Fruit fly (Drosophila melanogaster) whole organism, embryonic: ENCODE measurements around the gene Ir25a.
A peak's percentile ranks its signal among the peaks of the same experiment; 100 is the strongest.

Experiments used
- Asciz ChIP-seq: fragments of 200-800 bp; sonication (Bioruptor generic); optimal IDR thresholded peaks from 2 replicates; lab custom pipeline; 2017; ENCODE audit warnings: missing biosample characterization, mild to moderate bottlenecking, missing genetic modification characterization, missing genetic modification reagents
- B-H1 ChIP-seq: fragments of 200-800 bp; sonication (Bioruptor generic); IDR thresholded peaks from 3 replicates; pipeline ENCODE4 v1.3.6; 2022; ENCODE audit warnings: missing biosample characterization, missing genetic modification characterization
- Bgb ChIP-seq: fragments of 200-800 bp; sonication (Bioruptor generic); IDR thresholded peaks from 2 replicates; pipeline ENCODE4 v1.3.6; 2022; ENCODE audit warnings: missing biosample characterization, missing genetic modification characterization; ENCODE audit not compliant: partially characterized antibody
- CG10147 ChIP-seq: fragments of 200-800 bp; sonication (Bioruptor generic); optimal IDR thresholded peaks from 2 replicates; lab custom pipeline; 2019; ENCODE audit warnings: missing biosample characterization, mild to moderate bottlenecking, missing genetic modification characterization, moderate library complexity
- CG11456 ChIP-seq: fragments of 200-800 bp; sonication (Bioruptor generic); IDR thresholded peaks from 3 replicates; pipeline ENCODE4 v1.3.6; 2022; ENCODE audit warnings: missing biosample characterization, missing genetic modification characterization
- CG11696 ChIP-seq: fragments of 200-800 bp; sonication (Bioruptor generic); IDR thresholded peaks from 2 replicates; pipeline ENCODE4 v1.3.6; 2022; ENCODE audit warnings: missing biosample characterization, missing genetic modification characterization
- CG12299 ChIP-seq: fragments of 200-800 bp; sonication (Bioruptor generic); optimal IDR thresholded peaks from 2 replicates; lab custom pipeline; 2018; ENCODE audit warnings: missing biosample characterization, mild to moderate bottlenecking, missing genetic modification characterization
- CG12744 ChIP-seq: fragments of 200-800 bp; sonication (Bioruptor generic); optimal IDR thresholded peaks from 2 replicates; lab custom pipeline; 2016; ENCODE audit warnings: missing biosample characterization, missing genetic modification characterization
- CG13624 ChIP-seq: fragments of 200-800 bp; sonication (Bioruptor generic); optimal IDR thresholded peaks from 2 replicates; lab custom pipeline; 2016; ENCODE audit warnings: missing biosample characterization, missing genetic modification characterization
- CG16813 ChIP-seq: fragments of 200-800 bp; sonication (Bioruptor generic); IDR thresholded peaks from 3 replicates; pipeline ENCODE4 v1.3.6; 2022; ENCODE audit warnings: missing biosample characterization, missing genetic modification characterization; ENCODE audit not compliant: partially characterized antibody
- CG17568 ChIP-seq: fragments of 200-800 bp; sonication (Bioruptor generic); optimal IDR thresholded peaks from 2 replicates; lab custom pipeline; 2018; ENCODE audit warnings: missing biosample characterization, mild to moderate bottlenecking, missing genetic modification characterization, moderate library complexity
- CG18476 ChIP-seq: fragments of 200-800 bp; sonication (Bioruptor generic); optimal IDR thresholded peaks from 2 replicates; lab custom pipeline; 2016; ENCODE audit warnings: missing biosample characterization, mild to moderate bottlenecking, missing genetic modification characterization
- CG18619 ChIP-seq: fragments of 200-800 bp; sonication (Bioruptor generic); optimal IDR thresholded peaks from 3 replicates; lab custom pipeline; 2017; ENCODE audit warnings: missing biosample characterization, mild to moderate bottlenecking, missing genetic modification characterization
- CG2129 ChIP-seq: fragments of 200-800 bp; sonication (Bioruptor generic); IDR thresholded peaks from 2 replicates; pipeline ENCODE4 v1.3.6; 2022; ENCODE audit warnings: missing biosample characterization, missing genetic modification characterization; ENCODE audit not compliant: partially characterized antibody
- CG2202 ChIP-seq: fragments of 200-800 bp; sonication (Bioruptor generic); optimal IDR thresholded peaks from 2 replicates; lab custom pipeline; 2018; ENCODE audit warnings: missing biosample characterization, mild to moderate bottlenecking, missing genetic modification characterization
- CG4820 ChIP-seq: fragments of 200-800 bp; sonication (Bioruptor generic); optimal IDR thresholded peaks from 3 replicates; lab custom pipeline; 2016; ENCODE audit warnings: missing biosample characterization, missing genetic modification characterization
- CG5245 ChIP-seq: fragments of 200-800 bp; sonication (Bioruptor generic); optimal IDR thresholded peaks from 3 replicates; lab custom pipeline; 2016; ENCODE audit warnings: missing biosample characterization, missing genetic modification characterization
- CG7786 ChIP-seq: fragments of 200-800 bp; sonication (Bioruptor generic); optimal IDR thresholded peaks from 2 replicates; lab custom pipeline; 2016; ENCODE audit warnings: missing biosample characterization, missing genetic modification characterization
- CG8290 ChIP-seq, 3 experiments: fragments of 200-800 bp; sonication (Bioruptor generic); optimal IDR thresholded peaks; 2 replicates each; lab custom pipeline; 2016 to 2019; ENCODE audit warnings: missing biosample characterization in 3 of 3, missing genetic modification characterization in 3 of 3, mild to moderate bottlenecking in 2 of 3, moderate library complexity in 1 of 3
- Dp ChIP-seq: fragments of 200-800 bp; sonication (Bioruptor generic); optimal IDR thresholded peaks from 2 replicates; lab custom pipeline; 2018; ENCODE audit warnings: missing biosample characterization, mild to moderate bottlenecking, missing genetic modification characterization, moderate library complexity
- Dref ChIP-seq: fragments of 200-800 bp; sonication (Bioruptor generic); IDR thresholded peaks from 2 replicates; pipeline ENCODE4 v1.3.6; 2022; ENCODE audit warnings: missing biosample characterization, missing genetic modification characterization
- Eip74EF ChIP-seq, 2 experiments: fragments of 200-800 bp in 1 of 2; fragments of >200 bp in 1 of 2; sonication (Bioruptor generic) in 1 of 2; optimal IDR thresholded peaks; 2 replicates each; lab custom pipeline; 2017 to 2019; ENCODE audit warnings: missing biosample characterization in 2 of 2, missing genetic modification characterization in 2 of 2, mild to moderate bottlenecking in 1 of 2, moderate library complexity in 1 of 2
- Neu2 ChIP-seq: fragments of 200-800 bp; sonication (Bioruptor generic); optimal IDR thresholded peaks from 3 replicates; lab custom pipeline; 2016; ENCODE audit warnings: missing biosample characterization, missing genetic modification characterization, borderline replicate concordance
- Nf-YC ChIP-seq: fragments of 200-800 bp; optimal IDR thresholded peaks from 3 replicates; lab custom pipeline; 2019; ENCODE audit warnings: missing biosample characterization, mild to moderate bottlenecking, missing genetic modification characterization, moderate library complexity
- Sox100B ChIP-seq: fragments of 200-800 bp; sonication (Bioruptor generic); optimal IDR thresholded peaks from 3 replicates; lab custom pipeline; 2018; ENCODE audit warnings: missing biosample characterization, mild to moderate bottlenecking, missing genetic modification characterization
- aop ChIP-seq: fragments of 200-800 bp; sonication (Bioruptor generic); IDR thresholded peaks from 2 replicates; pipeline ENCODE4 v1.3.6; 2022; ENCODE audit warnings: missing biosample characterization, missing genetic modification characterization
- ap ChIP-seq: fragments of 200-800 bp; sonication (Bioruptor generic); IDR thresholded peaks from 2 replicates; pipeline ENCODE4 v1.3.6; 2022; ENCODE audit warnings: missing biosample characterization, missing genetic modification characterization
- chinmo ChIP-seq: fragments of 200-800 bp; sonication (Bioruptor generic); IDR thresholded peaks from 4 replicates; pipeline ENCODE4 v1.3.6; 2022; ENCODE audit warnings: missing biosample characterization, missing genetic modification characterization; ENCODE audit not compliant: partially characterized antibody
- crc ChIP-seq: fragments of 200-800 bp; sonication (Bioruptor generic); optimal IDR thresholded peaks from 2 replicates; lab custom pipeline; 2016; ENCODE audit warnings: missing biosample characterization, missing genetic modification characterization
- cwo ChIP-seq: fragments of 200-800 bp; sonication (Bioruptor generic); optimal IDR thresholded peaks from 3 replicates; lab custom pipeline; 2017; ENCODE audit warnings: missing biosample characterization, missing genetic modification characterization, mild to moderate bottlenecking, moderate library complexity, missing genetic modification reagents
- dati ChIP-seq: fragments of 200-800 bp; sonication (Bioruptor generic); IDR thresholded peaks from 2 replicates; pipeline ENCODE4 v1.3.6; 2022; ENCODE audit warnings: missing biosample characterization, missing genetic modification characterization
- ems ChIP-seq: fragments of 200-800 bp; sonication (Bioruptor generic); optimal IDR thresholded peaks from 3 replicates; lab custom pipeline; 2016; ENCODE audit warnings: missing biosample characterization, missing genetic modification characterization
- fd96Cb ChIP-seq: fragments of 200-800 bp; sonication (Bioruptor generic); optimal IDR thresholded peaks from 2 replicates; lab custom pipeline; 2018; ENCODE audit warnings: missing biosample characterization, mild to moderate bottlenecking, missing genetic modification characterization, moderate library complexity
- fru ChIP-seq: fragments of >200 bp; optimal IDR thresholded peaks from 2 replicates; lab custom pipeline; 2017
- gsb-n ChIP-seq: fragments of 200-800 bp; sonication (Bioruptor generic); optimal IDR thresholded peaks from 3 replicates; lab custom pipeline; 2018; ENCODE audit warnings: missing biosample characterization, mild to moderate bottlenecking, missing genetic modification characterization
- ham ChIP-seq: fragments of 200-800 bp; sonication (Bioruptor generic); IDR thresholded peaks from 2 replicates; pipeline ENCODE4 v1.3.6; 2022; ENCODE audit warnings: missing biosample characterization, missing genetic modification characterization
- lola ChIP-seq, 3 experiments: fragments of >200 bp in 2 of 3; fragments of 200-800 bp in 1 of 3; sonication (Bioruptor generic) in 1 of 3; optimal IDR thresholded peaks; 2 replicates each; lab custom pipeline; 2017 to 2019; ENCODE audit warnings: missing biosample characterization in 3 of 3, missing genetic modification characterization in 3 of 3, mild to moderate bottlenecking in 1 of 3, moderate library complexity in 1 of 3
- mld ChIP-seq: fragments of 200-800 bp; sonication (Bioruptor generic); IDR thresholded peaks from 3 replicates; pipeline ENCODE4 v1.3.6; 2022; ENCODE audit warnings: missing biosample characterization, missing genetic modification characterization; ENCODE audit not compliant: partially characterized antibody
- nau ChIP-seq: fragments of 200-800 bp; sonication (Bioruptor generic); optimal IDR thresholded peaks from 3 replicates; lab custom pipeline; 2017; ENCODE audit warnings: missing biosample characterization, mild to moderate bottlenecking, missing genetic modification characterization, missing genetic modification reagents
- nerfin-1 ChIP-seq: fragments of 200-800 bp; sonication (Bioruptor generic); optimal IDR thresholded peaks from 3 replicates; lab custom pipeline; 2019; ENCODE audit warnings: missing biosample characterization, mild to moderate bottlenecking, missing genetic modification characterization, moderate library complexity
- peb ChIP-seq: fragments of 200-800 bp; sonication (Bioruptor generic); IDR thresholded peaks from 2 replicates; pipeline ENCODE4 v1.3.6; 2022; ENCODE audit warnings: missing biosample characterization, missing genetic modification characterization
- psq ChIP-seq: fragments of 200-800 bp; sonication (Bioruptor generic); optimal IDR thresholded peaks from 2 replicates; lab custom pipeline; 2017; ENCODE audit warnings: missing biosample characterization, missing genetic modification characterization
- sisA ChIP-seq: fragments of 200-800 bp; sonication (Bioruptor generic); IDR thresholded peaks from 2 replicates; pipeline ENCODE4 v1.3.6; 2022; ENCODE audit warnings: missing biosample characterization, missing genetic modification characterization
- slou ChIP-seq: fragments of 200-800 bp; sonication (Bioruptor generic); optimal IDR thresholded peaks from 3 replicates; lab custom pipeline; 2016; ENCODE audit warnings: missing biosample characterization, missing genetic modification characterization
- tx ChIP-seq: fragments of 200-800 bp; sonication (Bioruptor generic); optimal IDR thresholded peaks from 2 replicates; lab custom pipeline; 2016; ENCODE audit warnings: missing biosample characterization, missing genetic modification characterization
- usp ChIP-seq: fragments of >200 bp; optimal IDR thresholded peaks from 2 replicates; lab custom pipeline; 2017; ENCODE audit warnings: missing biosample characterization, missing genetic modification characterization
- wor ChIP-seq: fragments of 200-800 bp; sonication (Bioruptor generic); IDR thresholded peaks from 2 replicates; pipeline ENCODE4 v1.3.6; 2022; ENCODE audit warnings: missing biosample characterization, missing genetic modification characterization
- yki ChIP-seq: fragments of >200 bp; optimal IDR thresholded peaks from 3 replicates; lab custom pipeline; 2018
- zf30C ChIP-seq: fragments of 200-800 bp; sonication (Bioruptor generic); optimal IDR thresholded peaks from 3 replicates; lab custom pipeline; 2018; ENCODE audit warnings: missing biosample characterization, mild to moderate bottlenecking, missing genetic modification characterization

Ir25a gene

dm6 chr2L:4837772-4838397 is 2.8 kb upstream of the Ir25a start, which contains the start of the genes tank and CG12194 (continued):
- peak; percentile 98 for TF ChIP-seq CG17568 (GFP tag; lab: Kevin White, UChicago)
- peak; percentile 97 for TF ChIP-seq ham (GFP tag; lab: Robert Waterston, UW)
- peak; percentile 99 for TF ChIP-seq ap (GFP tag; lab: Robert Waterston, UW)
- TF ChIP-seq CG16813 (GFP tag; lab: Robert Waterston, UW) = peak; percentile 82
- peak; percentile 95 for TF ChIP-seq CG10147 (GFP tag; lab: Kevin White, UChicago)
- TF ChIP-seq ems = peak; percentile 99
- TF ChIP-seq nerfin-1 (tag; lab: Kevin White, UChicago) = peak; percentile 91
- TF ChIP-seq yki (lab: Kevin White, UChicago) = no peak
- peak; percentile 96 for TF ChIP-seq zf30C (GFP tag; lab: Kevin White, UChicago)
- TF ChIP-seq CG2129 (GFP tag; lab: Robert Waterston, UW) = peak; percentile 33; the same call in 1 of the 2 replicates
- peak; percentile 98 for TF ChIP-seq CG18476
- TF ChIP-seq psq (GFP tag; lab: Kevin White, UChicago) = peak; percentile 95
- peak; percentile 79 for TF ChIP-seq Nf-YC (tag; lab: Kevin White, UChicago)
- no peak for TF ChIP-seq usp (GFP tag; lab: Kevin White, UChicago)
- peak; percentile 69 for TF ChIP-seq Bgb (GFP tag; lab: Robert Waterston, UW)
- TF ChIP-seq lola (GFP tag; optimal IDR thresholded peaks at IDR 0.05; lab: Kevin White, UChicago) = peak in 1 of 3 experiments; percentile 95
- TF ChIP-seq mld (GFP tag; lab: Robert Waterston, UW) = 0 out of 3 replicates have a peak, but pooled peaks have one; percentile 38
- peak; percentile 95 for TF ChIP-seq CG12299 (tag; lab: Kevin White, UChicago)
- TF ChIP-seq CG8290 (GFP tag; optimal IDR thresholded peaks at IDR 0.05; lab: Kevin White, UChicago) = peak; percentile 97
- TF ChIP-seq CG8290 (tag; optimal IDR thresholded peaks at IDR 0.05; lab: Kevin White, UChicago) = peak; percentile 89 to 100
- peak; percentile 95 for TF ChIP-seq aop (GFP tag; lab: Robert Waterston, UW)
- TF ChIP-seq CG5245 (GFP tag; lab: Kevin White, UChicago) = peak; percentile 99
- TF ChIP-seq Asciz (GFP tag; lab: Kevin White, UChicago) = peak; percentile 99
- TF ChIP-seq CG11456 (GFP tag; lab: Robert Waterston, UW) = peak; percentile 99
- 0 out of 4 replicates have a peak, but pooled peaks have one; percentile 70 for TF ChIP-seq chinmo (GFP tag; lab: Robert Waterston, UW)
- peak; percentile 93 for TF ChIP-seq Neu2 (GFP tag; lab: Kevin White, UChicago)
- TF ChIP-seq slou (GFP tag; lab: Kevin White, UChicago) = peak; percentile 99
- TF ChIP-seq crc (GFP tag; lab: Kevin White, UChicago) = peak; percentile 99
- TF ChIP-seq fru = no peak
- peak; percentile 99 for TF ChIP-seq CG18619 (GFP tag; lab: Kevin White, UChicago)
- peak; percentile 98 for TF ChIP-seq CG4820 (GFP tag; lab: Kevin White, UChicago)
- TF ChIP-seq tx = peak; percentile 99
- peak in 1 of 2 experiments; percentile 96 for TF ChIP-seq Eip74EF (GFP tag; optimal IDR thresholded peaks at IDR 0.05; lab: Kevin White, UChicago)
- TF ChIP-seq CG12744 (GFP tag; lab: Kevin White, UChicago) = peak; percentile 98
- peak; percentile 99 for TF ChIP-seq wor
- peak; percentile 99 for TF ChIP-seq fd96Cb (tag; lab: Kevin White, UChicago)
- peak; percentile 99 for TF ChIP-seq CG13624 (GFP tag; lab: Kevin White, UChicago)
- peak; percentile 76 for TF ChIP-seq Dref (GFP tag; lab: Robert Waterston, UW)
- TF ChIP-seq nau (GFP tag; lab: Kevin White, UChicago) = peak; percentile 99
- peak; percentile 99 for TF ChIP-seq peb
- TF ChIP-seq CG7786 (GFP tag; lab: Kevin White, UChicago) = peak; percentile 99
- peak; percentile 99 for TF ChIP-seq B-H1 (GFP tag; lab: Robert Waterston, UW)
- peak; percentile 92 for TF ChIP-seq Sox100B (GFP tag; lab: Kevin White, UChicago)
- peak; percentile 99 for TF ChIP-seq dati
- TF ChIP-seq cwo (GFP tag; lab: Kevin White, UChicago) = peak; percentile 96
- peak; percentile 42 for TF ChIP-seq Dp (GFP tag; lab: Kevin White, UChicago)
- peak; percentile 100 for TF ChIP-seq sisA (GFP tag; lab: Robert Waterston, UW)
- peak; percentile 99 for TF ChIP-seq gsb-n (tag; lab: Kevin White, UChicago)
- TF ChIP-seq CG2202 (tag; lab: Kevin White, UChicago) = peak; percentile 98
- peak; percentile 97 for TF ChIP-seq CG11696 (GFP tag; lab: Robert Waterston, UW)
